Worm (Caenorhabditis elegans): ENCODE results near the gene tost-1.

tost-1 gene

DNA sequence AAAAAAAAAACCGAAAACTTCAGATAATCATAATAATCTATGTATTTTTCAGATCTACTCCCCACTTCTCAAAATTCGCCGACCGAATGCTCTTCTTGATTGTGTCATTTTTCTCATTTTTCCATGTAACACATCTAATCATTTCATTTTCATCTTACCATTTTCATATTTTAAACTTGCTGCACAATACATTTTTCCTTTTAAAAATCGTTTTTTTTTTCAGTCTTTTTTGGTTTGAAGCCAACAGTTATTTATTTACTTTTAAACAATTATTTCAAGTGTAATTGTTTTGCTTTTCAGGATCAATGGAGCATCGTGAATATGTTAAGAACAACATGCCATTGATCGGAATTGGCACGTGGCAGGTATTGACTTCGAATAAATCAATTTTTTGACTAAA is 19.1 kb downstream of the tost-1 start, which contains the start of gene C35D10.6:
C35D10.6 (plus strand) TSS at position 301 of the 400 bp plus-strand sequence.
- TF ChIP-seq blmp-1 (tag; optimal IDR thresholded peaks at IDR 0.05; ENCODE audit: insufficient read depth): no peak

DNA sequence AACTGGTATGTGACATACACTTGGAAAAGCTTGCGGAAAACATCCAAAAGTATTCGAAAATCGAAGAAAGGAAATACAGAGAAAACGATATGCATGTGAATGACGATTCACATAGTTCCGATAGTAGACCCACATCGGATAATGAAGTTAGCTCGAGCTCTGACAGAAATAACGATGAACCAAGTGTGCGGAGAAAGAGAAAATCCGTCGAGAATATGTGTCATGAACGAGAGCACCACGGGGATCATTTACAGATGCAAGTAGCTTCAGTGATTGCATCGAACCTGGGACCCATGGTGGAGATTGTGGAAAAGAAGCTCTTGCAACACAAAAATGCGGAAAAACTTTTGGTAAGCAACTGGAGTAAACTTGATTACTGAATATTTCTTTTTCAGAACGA is 21.1 kb downstream of the tost-1 start:
- TF ChIP-seq ZK546.5 (tag; optimal IDR thresholded peaks at IDR 0.05): no peak
- TF ChIP-seq ama-1 (optimal IDR thresholded peaks at IDR 0.05): no peak
- no peak for TF ChIP-seq nhr-21 (tag; optimal IDR thresholded peaks at IDR 0.05)
- no peak for TF ChIP-seq nhr-10 (tag; optimal IDR thresholded peaks at IDR 0.05)
- TF ChIP-seq elt-1 (tag; optimal IDR thresholded peaks at IDR 0.05): no peak
- no peak for TF ChIP-seq sem-4 (tag; optimal IDR thresholded peaks at IDR 0.05)
- TF ChIP-seq nhr-23 (tag; optimal IDR thresholded peaks at IDR 0.05): no peak
- no peak for TF ChIP-seq C34F6.9 (tag; optimal IDR thresholded peaks at IDR 0.05)
- no peak for TF ChIP-seq Y55F3AM.14 (GFP tag; optimal IDR thresholded peaks at IDR 0.05)
- no peak for TF ChIP-seq nhr-12 (tag; optimal IDR thresholded peaks at IDR 0.05)
- TF ChIP-seq mbf-1 (tag; optimal IDR thresholded peaks at IDR 0.05): no peak
- TF ChIP-seq peb-1 (tag; optimal IDR thresholded peaks at IDR 0.05): no peak
- TF ChIP-seq blmp-1 (tag; optimal IDR thresholded peaks at IDR 0.05; ENCODE audit: insufficient read depth): no peak
- no peak for TF ChIP-seq nhr-25 (tag; optimal IDR thresholded peaks at IDR 0.05)
- TF ChIP-seq mab-5 (tag; optimal IDR thresholded peaks at IDR 0.05): no peak
- no peak for TF ChIP-seq gmeb-1 (tag; optimal IDR thresholded peaks at IDR 0.05)
- TF ChIP-seq elt-3 (tag; optimal IDR thresholded peaks at IDR 0.05): no peak
- TF ChIP-seq egl-27 (tag; optimal IDR thresholded peaks at IDR 0.05): no peak
- TF ChIP-seq ztf-4 (tag; optimal IDR thresholded peaks at IDR 0.05): no peak
- no peak for TF ChIP-seq unc-62 (GFP tag; optimal IDR thresholded peaks at IDR 0.05)

DNA sequence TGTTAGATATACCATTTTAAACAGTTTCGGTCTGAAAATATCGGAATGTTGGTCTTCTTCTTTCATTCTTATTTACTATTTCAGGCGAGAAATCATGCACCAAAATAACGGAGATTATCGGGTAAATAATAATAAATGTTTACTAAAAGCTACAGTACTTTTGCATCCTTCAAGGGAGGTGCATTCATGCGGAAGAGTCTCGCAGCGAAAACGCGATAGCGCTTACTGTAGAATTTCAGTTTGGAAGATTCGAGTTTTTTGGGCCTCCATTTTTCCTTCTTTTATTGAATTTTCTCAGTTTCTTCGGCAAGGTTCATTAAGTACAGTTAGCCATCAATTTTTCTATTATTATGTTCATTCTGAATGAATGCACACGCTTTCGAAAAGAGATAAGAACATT is 22.0 kb downstream of the tost-1 start, which contains the start of gene C35D10.7:
C35D10.7 (plus strand) TSS at position 85 of the 400 bp plus-strand sequence.
- TF ChIP-seq alr-1 (tag; optimal IDR thresholded peaks at IDR 0.05): no peak
- TF ChIP-seq ztf-4 (tag; optimal IDR thresholded peaks at IDR 0.05): no peak
- TF ChIP-seq nhr-25 (tag; optimal IDR thresholded peaks at IDR 0.05): no peak
- no peak for TF ChIP-seq mab-5 (tag; optimal IDR thresholded peaks at IDR 0.05)
- no peak for TF ChIP-seq nhr-12 (tag; optimal IDR thresholded peaks at IDR 0.05)
- no peak for TF ChIP-seq mdl-1 (tag; optimal IDR thresholded peaks at IDR 0.05)
- no peak for TF ChIP-seq unc-55 (GFP tag; optimal IDR thresholded peaks at IDR 0.05)
- no peak for TF ChIP-seq nhr-237 (tag; optimal IDR thresholded peaks at IDR 0.05)
- TF ChIP-seq nhr-21 (tag; optimal IDR thresholded peaks at IDR 0.05): no peak
- no peak for TF ChIP-seq sma-9 (GFP tag; optimal IDR thresholded peaks at IDR 0.05)
- no peak for TF ChIP-seq sma-9 (tag; optimal IDR thresholded peaks at IDR 0.05)
- TF ChIP-seq dmd-4 (tag; optimal IDR thresholded peaks at IDR 0.05): no peak
- TF ChIP-seq nhr-77 (tag; optimal IDR thresholded peaks at IDR 0.05): no peak
- no peak for TF ChIP-seq nhr-6 (tag; optimal IDR thresholded peaks at IDR 0.05)
- no peak for TF ChIP-seq lsy-2 (tag; optimal IDR thresholded peaks at IDR 0.05)
- no peak for TF ChIP-seq fos-1 (tag; optimal IDR thresholded peaks at IDR 0.05)
- no peak for TF ChIP-seq snpc-4 (tag; optimal IDR thresholded peaks at IDR 0.05)
- TF ChIP-seq C34F6.9 (tag; optimal IDR thresholded peaks at IDR 0.05): no peak

DNA sequence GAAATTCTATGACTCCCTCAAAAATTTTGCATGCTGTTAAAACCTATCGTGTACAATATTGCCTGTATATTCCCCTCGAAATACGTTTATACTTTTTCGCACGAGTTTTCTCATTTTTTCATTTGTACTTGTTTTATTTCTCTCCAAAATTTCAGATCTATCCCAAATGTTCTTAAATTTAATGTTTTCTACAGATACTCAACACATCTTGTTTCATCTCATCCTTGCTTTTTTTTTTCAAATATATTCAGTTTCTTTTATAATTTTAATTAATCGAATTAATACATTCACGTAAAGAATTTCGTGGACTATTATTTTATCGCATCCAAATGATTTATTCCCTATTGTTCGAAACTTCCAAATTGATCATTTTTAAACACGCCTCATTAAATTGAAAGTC is 23.2 kb downstream of the tost-1 start, which contains the start of gene C35D10.8:
C35D10.8 (plus strand) TSS at position 301 of the 400 bp plus-strand sequence.
- TF ChIP-seq gmeb-1 (tag; optimal IDR thresholded peaks at IDR 0.05): no peak
- TF ChIP-seq mab-5 (tag; optimal IDR thresholded peaks at IDR 0.05): no peak
- TF ChIP-seq nhr-23 (tag; optimal IDR thresholded peaks at IDR 0.05): no peak
- TF ChIP-seq F13H6.1 (tag; optimal IDR thresholded peaks at IDR 0.05): no peak
- TF ChIP-seq nhr-11 (tag; optimal IDR thresholded peaks at IDR 0.05): no peak
- no peak for TF ChIP-seq ztf-1 (GFP tag; conservative IDR thresholded peaks at IDR 0.05)

DNA sequence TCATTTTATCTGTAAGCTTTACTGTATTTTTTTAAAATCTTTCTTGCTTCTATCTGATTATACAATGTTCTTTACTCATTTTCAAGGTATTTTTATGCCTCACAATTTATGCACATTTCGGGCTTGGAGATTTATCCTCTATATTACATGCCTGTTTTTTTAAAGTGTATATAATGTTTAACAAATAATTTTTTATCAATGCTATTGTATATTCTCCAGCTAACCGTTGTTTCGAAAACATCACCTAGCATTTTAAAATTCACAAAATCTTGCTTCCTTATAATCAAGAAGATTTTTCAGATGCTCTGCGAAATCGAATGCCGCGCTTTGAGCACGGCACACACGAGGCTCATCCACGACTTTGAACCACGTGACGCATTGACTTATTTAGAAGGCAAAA is 26.1 kb downstream of the tost-1 start, which contains the start of gene ced-4:
ced-4 (plus strand) TSS at position 301 of the 400 bp plus-strand sequence.
- TF ChIP-seq nhr-21 (tag; optimal IDR thresholded peaks at IDR 0.05): no peak
- no peak for TF ChIP-seq ceh-82 (tag; optimal IDR thresholded peaks at IDR 0.05)
- no peak for TF ChIP-seq sem-4 (tag; optimal IDR thresholded peaks at IDR 0.05)
- TF ChIP-seq nhr-23 (tag; optimal IDR thresholded peaks at IDR 0.05): no peak

Data from whole organism, L2 larva.